Fruit fly (Drosophila melanogaster) whole organism, embryonic: ENCODE results near the gene zuc.
A peak's percentile ranks its signal among the peaks of the same experiment; 100 is the strongest.

Source experiments
- Antp ChIP-seq: fragments of 200-800 bp; sonication (Bioruptor generic); optimal IDR thresholded peaks from 3 replicates; lab custom pipeline; 2016; ENCODE audit warnings: missing biosample characterization, missing genetic modification characterization
- CG11398 ChIP-seq: fragments of 200-800 bp; sonication (Bioruptor generic); optimal IDR thresholded peaks from 2 replicates; lab custom pipeline; 2016; ENCODE audit warnings: missing biosample characterization, missing genetic modification characterization
- CG11695 ChIP-seq: fragments of 200-800 bp; sonication (Bioruptor generic); IDR thresholded peaks from 3 replicates; pipeline ENCODE4 v1.3.6; 2022; ENCODE audit warnings: missing biosample characterization, missing genetic modification characterization
- CG12391 ChIP-seq: fragments of 200-800 bp; sonication (Bioruptor generic); optimal IDR thresholded peaks from 3 replicates; lab custom pipeline; 2018; ENCODE audit warnings: missing biosample characterization, mild to moderate bottlenecking, missing genetic modification characterization, moderate library complexity
- CG14667 ChIP-seq: fragments of 200-800 bp; sonication (Bioruptor generic); IDR thresholded peaks from 2 replicates; pipeline ENCODE4 v1.3.6; 2022; ENCODE audit warnings: missing biosample characterization, missing genetic modification characterization
- CG15011 ChIP-seq: fragments of 200-800 bp; sonication (Bioruptor generic); optimal IDR thresholded peaks from 3 replicates; lab custom pipeline; 2018; ENCODE audit warnings: missing biosample characterization, mild to moderate bottlenecking, missing genetic modification characterization
- CG16779 ChIP-seq: fragments of 200-800 bp; sonication (Bioruptor generic); IDR thresholded peaks from 2 replicates; pipeline ENCODE4 v1.3.6; 2022; ENCODE audit warnings: missing biosample characterization, missing genetic modification characterization
- CG17186 ChIP-seq: fragments of 200-800 bp; sonication (Bioruptor generic); optimal IDR thresholded peaks from 3 replicates; lab custom pipeline; 2017; ENCODE audit warnings: missing biosample characterization, missing genetic modification reagents, missing genetic modification characterization
- CG18764 ChIP-seq: fragments of 200-800 bp; sonication (Bioruptor generic); optimal IDR thresholded peaks from 3 replicates; lab custom pipeline; 2016; ENCODE audit warnings: missing biosample characterization, missing genetic modification characterization
- CG2129 ChIP-seq: fragments of 200-800 bp; sonication (Bioruptor generic); IDR thresholded peaks from 2 replicates; pipeline ENCODE4 v1.3.6; 2022; ENCODE audit warnings: missing biosample characterization, missing genetic modification characterization; ENCODE audit not compliant: partially characterized antibody
- CG2678 ChIP-seq: fragments of 200-800 bp; sonication (Bioruptor generic); optimal IDR thresholded peaks from 3 replicates; lab custom pipeline; 2019; ENCODE audit warnings: missing biosample characterization, mild to moderate bottlenecking, missing genetic modification characterization, moderate library complexity
- CG32772 ChIP-seq: fragments of 200-800 bp; sonication (Bioruptor generic); IDR thresholded peaks from 2 replicates; pipeline ENCODE4 v1.3.6; 2022; ENCODE audit warnings: missing biosample characterization, missing genetic modification characterization
- CG34376 ChIP-seq: fragments of 200-800 bp; sonication (Bioruptor generic); optimal IDR thresholded peaks from 2 replicates; lab custom pipeline; 2018; ENCODE audit warnings: missing biosample characterization, mild to moderate bottlenecking, missing genetic modification characterization
- CG3995 ChIP-seq: fragments of 200-800 bp; sonication (Bioruptor generic); optimal IDR thresholded peaks from 3 replicates; lab custom pipeline; 2016; ENCODE audit warnings: missing biosample characterization, missing genetic modification characterization
- CG4282 ChIP-seq: fragments of 200-800 bp; sonication (Bioruptor generic); optimal IDR thresholded peaks from 2 replicates; lab custom pipeline; 2016; ENCODE audit warnings: missing biosample characterization, missing genetic modification characterization
- CG4424 ChIP-seq: fragments of 200-800 bp; sonication (Bioruptor generic); optimal IDR thresholded peaks from 3 replicates; lab custom pipeline; 2016; ENCODE audit warnings: missing biosample characterization, missing genetic modification characterization
- CG4707 ChIP-seq: fragments of 200-800 bp; sonication (Bioruptor generic); optimal IDR thresholded peaks from 2 replicates; lab custom pipeline; 2018; ENCODE audit warnings: missing biosample characterization, mild to moderate bottlenecking, missing genetic modification characterization, moderate library complexity
- CG6791 ChIP-seq: fragments of 200-800 bp; sonication (Bioruptor generic); IDR thresholded peaks from 3 replicates; pipeline ENCODE4 v1.3.6; 2022; ENCODE audit warnings: missing biosample characterization, missing genetic modification characterization; ENCODE audit not compliant: partially characterized antibody
- CG8944 ChIP-seq: fragments of 200-800 bp; sonication (Bioruptor generic); optimal IDR thresholded peaks from 3 replicates; lab custom pipeline; 2016; ENCODE audit warnings: missing biosample characterization, missing genetic modification characterization
- CHES-1-like ChIP-seq: fragments of 200-800 bp; sonication (Bioruptor generic); optimal IDR thresholded peaks from 2 replicates; lab custom pipeline; 2016; ENCODE audit warnings: missing biosample characterization, missing genetic modification characterization
- Camta ChIP-seq: fragments of 200-800 bp; sonication (Bioruptor generic); optimal IDR thresholded peaks from 2 replicates; lab custom pipeline; 2016; ENCODE audit warnings: missing biosample characterization, missing genetic modification characterization
- D19B ChIP-seq: fragments of 200-800 bp; sonication (Bioruptor generic); optimal IDR thresholded peaks from 2 replicates; lab custom pipeline; 2017; ENCODE audit warnings: missing biosample characterization, mild to moderate bottlenecking, missing genetic modification characterization
- E2f1 ChIP-seq: fragments of 200-800 bp; sonication (Bioruptor generic); IDR thresholded peaks from 2 replicates; pipeline ENCODE4 v1.3.6; 2022; ENCODE audit warnings: missing biosample characterization, missing genetic modification characterization
- Elba2 ChIP-seq: fragments of 200-800 bp; sonication (Bioruptor generic); optimal IDR thresholded peaks from 3 replicates; lab custom pipeline; 2016; ENCODE audit warnings: missing biosample characterization, missing genetic modification characterization
- Fer2 ChIP-seq: fragments of 200-800 bp; sonication (Bioruptor generic); optimal IDR thresholded peaks from 2 replicates; lab custom pipeline; 2018; ENCODE audit warnings: missing biosample characterization, mild to moderate bottlenecking, missing genetic modification characterization, moderate library complexity
- HLH54F ChIP-seq: fragments of 200-800 bp; sonication (Bioruptor generic); optimal IDR thresholded peaks from 3 replicates; lab custom pipeline; 2016; ENCODE audit warnings: missing biosample characterization, missing genetic modification characterization
- HLHmδ ChIP-seq: fragments of 200-800 bp; sonication (Bioruptor generic); optimal IDR thresholded peaks from 2 replicates; lab custom pipeline; 2018; ENCODE audit warnings: missing biosample characterization, mild to moderate bottlenecking, missing genetic modification characterization, moderate library complexity
- Hr3 ChIP-seq: fragments of 200-800 bp; sonication (Bioruptor generic); optimal IDR thresholded peaks from 3 replicates; lab custom pipeline; 2016; ENCODE audit warnings: missing biosample characterization, missing genetic modification characterization
- Lpt ChIP-seq: fragments of >200 bp; optimal IDR thresholded peaks from 2 replicates; lab custom pipeline; 2018; ENCODE audit warnings: missing biosample characterization, missing genetic modification characterization
- Med ChIP-seq: fragments of 200-800 bp; sonication (Bioruptor generic); peaks from one replicate; lab custom pipeline; 2016; ENCODE audit warnings: missing biosample characterization, missing genetic modification characterization, mild to moderate bottlenecking, inconsistent platforms, moderate library complexity
- NC2α ChIP-seq: fragments of 200-800 bp; sonication (Bioruptor generic); optimal IDR thresholded peaks from 2 replicates; lab custom pipeline; 2016; ENCODE audit warnings: missing biosample characterization, missing genetic modification characterization
- Nf-YC ChIP-seq: fragments of 200-800 bp; optimal IDR thresholded peaks from 3 replicates; lab custom pipeline; 2019; ENCODE audit warnings: missing biosample characterization, mild to moderate bottlenecking, missing genetic modification characterization, moderate library complexity
- Optix ChIP-seq: fragments of 200-800 bp; sonication (Bioruptor generic); IDR thresholded peaks from 3 replicates; pipeline ENCODE4 v1.3.6; 2022; ENCODE audit warnings: missing biosample characterization, missing genetic modification characterization
- Vsx1 ChIP-seq: fragments of 200-800 bp; sonication (Bioruptor generic); optimal IDR thresholded peaks from 2 replicates; lab custom pipeline; 2017; ENCODE audit warnings: missing biosample characterization, mild to moderate bottlenecking, missing genetic modification characterization, missing genetic modification reagents
- ab ChIP-seq: fragments of 200-800 bp; sonication (Bioruptor generic); optimal IDR thresholded peaks from 2 replicates; lab custom pipeline; 2016; ENCODE audit warnings: missing biosample characterization, missing genetic modification characterization
- abd-A ChIP-seq: fragments of 200-800 bp; sonication (Bioruptor generic); optimal IDR thresholded peaks from 3 replicates; lab custom pipeline; 2019; ENCODE audit warnings: missing biosample characterization, mild to moderate bottlenecking, missing genetic modification characterization, moderate library complexity
- bowl ChIP-seq: fragments of 200-800 bp; sonication (Bioruptor generic); IDR thresholded peaks from 2 replicates; pipeline ENCODE4 v1.3.6; 2022; ENCODE audit warnings: missing biosample characterization, missing genetic modification characterization
- danr ChIP-seq: fragments of 200-800 bp; sonication (Bioruptor generic); IDR thresholded peaks from 2 replicates; pipeline ENCODE4 v1.3.6; 2022; ENCODE audit warnings: missing biosample characterization, missing genetic modification characterization
- dimm ChIP-seq: fragments of 200-800 bp; sonication (Bioruptor generic); IDR thresholded peaks from 2 replicates; pipeline ENCODE4 v1.3.6; 2022; ENCODE audit warnings: missing biosample characterization, missing genetic modification characterization
- fd102C ChIP-seq: fragments of 200-800 bp; sonication (Bioruptor generic); optimal IDR thresholded peaks from 2 replicates; lab custom pipeline; 2018; ENCODE audit warnings: missing biosample characterization, mild to moderate bottlenecking, missing genetic modification characterization, moderate library complexity
- gce ChIP-seq: fragments of 200-800 bp; sonication (Bioruptor generic); IDR thresholded peaks from 3 replicates; pipeline ENCODE4 v1.3.6; 2022; ENCODE audit warnings: missing biosample characterization, missing genetic modification characterization
- grau ChIP-seq: fragments of 200-800 bp; optimal IDR thresholded peaks from 3 replicates; lab custom pipeline; 2019; ENCODE audit warnings: missing biosample characterization, mild to moderate bottlenecking, missing genetic modification characterization, moderate library complexity
- h ChIP-seq: fragments of >200 bp; optimal IDR thresholded peaks from 2 replicates; lab custom pipeline; 2017
- ind ChIP-seq: fragments of 200-800 bp; sonication (Bioruptor generic); optimal IDR thresholded peaks from 3 replicates; lab custom pipeline; 2016; ENCODE audit warnings: missing biosample characterization, missing genetic modification characterization
- peb ChIP-seq: fragments of 200-800 bp; sonication (Bioruptor generic); IDR thresholded peaks from 2 replicates; pipeline ENCODE4 v1.3.6; 2022; ENCODE audit warnings: missing biosample characterization, missing genetic modification characterization
- pho ChIP-seq: fragments of 200-800 bp; sonication (Bioruptor generic); optimal IDR thresholded peaks from 2 replicates; lab custom pipeline; 2016; ENCODE audit warnings: missing biosample characterization, missing genetic modification characterization
- pita ChIP-seq: fragments of 200-800 bp; sonication (Bioruptor generic); optimal IDR thresholded peaks from 2 replicates; lab custom pipeline; 2017; ENCODE audit warnings: missing biosample characterization, mild to moderate bottlenecking, missing genetic modification characterization
- sd ChIP-seq: fragments of 200-800 bp; sonication (Bioruptor generic); optimal IDR thresholded peaks from 3 replicates; lab custom pipeline; 2018; ENCODE audit warnings: missing biosample characterization, mild to moderate bottlenecking, missing genetic modification characterization, moderate library complexity
- sima ChIP-seq: fragments of 200-800 bp; sonication (Bioruptor generic); optimal IDR thresholded peaks from 2 replicates; lab custom pipeline; 2016; ENCODE audit warnings: missing biosample characterization, missing genetic modification characterization
- sob ChIP-seq: fragments of 200-800 bp; sonication (Bioruptor generic); IDR thresholded peaks from 2 replicates; pipeline ENCODE4 v1.3.6; 2022; ENCODE audit warnings: missing biosample characterization, missing genetic modification characterization
- stc ChIP-seq: fragments of 200-800 bp; sonication (Bioruptor generic); IDR thresholded peaks from 2 replicates; pipeline ENCODE4 v1.3.6; 2022; ENCODE audit warnings: missing biosample characterization, missing genetic modification characterization
- sug ChIP-seq: fragments of 200-800 bp; optimal IDR thresholded peaks from 2 replicates; lab custom pipeline; 2019; ENCODE audit warnings: missing biosample characterization, mild to moderate bottlenecking, missing genetic modification characterization, moderate library complexity
- tap ChIP-seq: fragments of 200-800 bp; optimal IDR thresholded peaks from 3 replicates; lab custom pipeline; 2019; ENCODE audit warnings: missing biosample characterization, mild to moderate bottlenecking, missing genetic modification characterization, moderate library complexity

The zuc gene

dm6 chr2L:12029594-12030197 lies 40.0 kb upstream of the zuc start:
- TF ChIP-seq CG18764 (GFP tag; lab: Kevin White, UChicago) (no peak), sd (tag; lab: Kevin White, UChicago) (peak; percentile 88), CG12391 (tag; lab: Kevin White, UChicago) (no peak), CG16779 (GFP tag; lab: Robert Waterston, UW) (no peak), sug (peak; percentile 82), CG3995 (no peak), Nf-YC (tag; lab: Kevin White, UChicago) (no peak), D19B (no peak), Optix (no peak), gce (no peak), CG11398 (no peak), h (lab: Kevin White, UChicago) (no peak), CG17186 (GFP tag; lab: Kevin White, UChicago) (no peak), CG2129 (no peak), CG14667 (GFP tag; lab: Robert Waterston, UW) (no peak), HLHmδ (GFP tag; lab: Kevin White, UChicago) (no peak), CG8944 (no peak), CHES-1-like (GFP tag; lab: Kevin White, UChicago) (no peak), dimm (GFP tag; lab: Robert Waterston, UW) (no peak), danr (GFP tag; lab: Robert Waterston, UW) (no peak), Elba2 (GFP tag; lab: Kevin White, UChicago) (no peak), pita (GFP tag; lab: Kevin White, UChicago) (no peak), Lpt (no peak), abd-A (tag; lab: Kevin White, UChicago) (no peak), tap (tag; lab: Kevin White, UChicago) (no peak), CG4282 (GFP tag; lab: Kevin White, UChicago) (no peak), Hr3 (GFP tag; lab: Kevin White, UChicago) (no peak), CG32772 (GFP tag; lab: Robert Waterston, UW) (no peak), CG11695 (GFP tag; lab: Robert Waterston, UW) (no peak), peb (GFP tag; lab: Robert Waterston, UW) (no peak), ab (GFP tag; lab: Kevin White, UChicago) (no peak), HLH54F (GFP tag; lab: Kevin White, UChicago) (no peak), NC2α (no peak), CG4707 (GFP tag; lab: Kevin White, UChicago) (no peak), ind (GFP tag; lab: Kevin White, UChicago) (no peak), Vsx1 (GFP tag; lab: Kevin White, UChicago) (peak; percentile 25), Med (GFP tag; lab: Kevin White, UChicago) (peak; percentile 45), grau (tag; lab: Kevin White, UChicago) (peak; percentile 2), bowl (GFP tag; lab: Robert Waterston, UW) (no peak), sima (GFP tag; lab: Kevin White, UChicago) (no peak), CG15011 (GFP tag; lab: Kevin White, UChicago) (no peak), stc (GFP tag; lab: Robert Waterston, UW) (no peak), CG4424 (GFP tag; lab: Kevin White, UChicago) (no peak), Camta (GFP tag; lab: Kevin White, UChicago) (no peak), pho (GFP tag; lab: Kevin White, UChicago) (no peak), sob (GFP tag; lab: Robert Waterston, UW) (no peak), Antp (GFP tag; lab: Kevin White, UChicago) (no peak), fd102C (no peak), CG6791 (GFP tag; lab: Robert Waterston, UW) (no peak), CG34376 (GFP tag; lab: Kevin White, UChicago) (peak; percentile 69), E2f1 (GFP tag; lab: Robert Waterston, UW) (no peak), Fer2 (tag; lab: Kevin White, UChicago) (no peak), CG2678 (tag; lab: Kevin White, UChicago) (no peak)
